Worm (Caenorhabditis elegans) whole organism, L4 larva: ENCODE data around the gene Y57G11C.41.

Experiments used
- F37D6.2 ChIP-seq: sonication (generic microtip); optimal IDR thresholded peaks from 2 replicates; lab custom pipeline; 2016; ENCODE audit warnings: mild to moderate bottlenecking, missing genetic modification characterization, missing compliant biosample characterization
- F49E8.2 ChIP-seq: sonication (generic microtip); optimal IDR thresholded peaks from 2 replicates; lab custom pipeline; 2016; ENCODE audit warnings: missing compliant biosample characterization, mild to moderate bottlenecking, missing genetic modification characterization, borderline replicate concordance
- aha-1 ChIP-seq: fragments of 150-350 bp; peaks from one replicate; lab custom pipeline; 2014; ENCODE audit warnings: missing biosample characterization, missing genetic modification characterization
- egl-27 ChIP-seq: sonication (generic microtip); optimal IDR thresholded peaks from 3 replicates; lab custom pipeline; 2017; ENCODE audit warnings: missing biosample characterization, missing genetic modification reagents, missing genetic modification characterization
- lin-38 ChIP-seq: fragments of 200-800 bp; sonication (Bioruptor generic); IDR thresholded peaks from 2 replicates; pipeline ENCODE4 v1.3.6; 2022; ENCODE audit warnings: missing genetic modification reagents, missing genetic modification characterization, missing compliant biosample characterization
- nhr-11 ChIP-seq: fragments of 150-350 bp; optimal IDR thresholded peaks from 2 replicates; lab custom pipeline; 2014; ENCODE audit warnings: missing biosample characterization, missing genetic modification characterization
- nhr-42 ChIP-seq: fragments of 200-800 bp; sonication (Bioruptor generic); IDR thresholded peaks from 2 replicates; pipeline ENCODE4 v1.3.6; 2022; ENCODE audit warnings: missing genetic modification characterization, missing compliant biosample characterization
- nhr-76 ChIP-seq: fragments of 150-350 bp; optimal IDR thresholded peaks from 2 replicates; lab custom pipeline; 2014; ENCODE audit warnings: missing biosample characterization, missing genetic modification characterization
- nhr-77 ChIP-seq: fragments of 150-350 bp; optimal IDR thresholded peaks from 2 replicates; lab custom pipeline; 2014; ENCODE audit warnings: missing biosample characterization, missing genetic modification characterization
- pha-4 ChIP-seq, 2 experiments: fragments of 150-350 bp in 1 of 2; fragments of 200-800 bp in 1 of 2; sonication (Bioruptor generic) in 1 of 2; IDR thresholded peaks in 1 of 2; optimal IDR thresholded peaks in 1 of 2; 2 replicates each; pipeline versions ENCODE4 v1.3.6 to Lab custom; 2014 to 2022; ENCODE audit warnings: missing genetic modification characterization in 2 of 2, missing genetic modification reagents in 2 of 2, missing biosample characterization in 1 of 2, missing compliant biosample characterization in 1 of 2
- snpc-1.2 ChIP-seq: fragments of 200-800 bp; sonication (Bioruptor generic); IDR thresholded peaks from 2 replicates; pipeline ENCODE4 v1.3.6; 2022; ENCODE audit warnings: missing genetic modification reagents, missing genetic modification characterization, missing compliant biosample characterization
- spr-3 ChIP-seq: fragments of 200-800 bp; sonication (Bioruptor generic); optimal IDR thresholded peaks from 2 replicates; lab custom pipeline; 2018; ENCODE audit warnings: mild to moderate bottlenecking, missing genetic modification characterization, missing compliant biosample characterization
- unc-62 ChIP-seq, 3 experiments: fragments of 150-350 bp in 1 of 3; sonication (generic microtip); optimal IDR thresholded peaks in 2 of 3; peaks in 1 of 3; 1 replicate in 1 of 3; 2 replicates in 2 of 3; lab custom pipeline; 2014 to 2017; ENCODE audit warnings: missing biosample characterization in 3 of 3, missing genetic modification characterization in 3 of 3, missing genetic modification reagents in 3 of 3, missing genotype in 1 of 3

DNA sequence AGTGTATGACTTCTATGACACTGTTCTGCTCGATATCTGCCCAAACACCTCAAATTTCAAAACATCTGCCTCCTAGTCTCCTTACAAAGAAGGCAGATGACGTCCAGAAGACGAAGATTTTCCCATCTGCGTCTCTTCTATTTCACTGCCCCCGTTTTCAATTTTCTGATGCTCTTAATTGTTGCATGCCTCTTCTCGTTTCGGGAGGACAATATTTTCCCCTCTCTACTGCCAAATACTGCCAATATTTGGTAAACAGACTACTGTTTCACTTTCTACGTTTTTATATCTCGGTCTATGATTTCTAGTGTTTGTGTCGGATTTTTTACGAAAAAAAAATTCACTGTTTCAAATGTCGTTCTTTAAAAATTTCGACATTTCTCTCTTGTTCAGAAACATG lies 44.8 kb downstream of the Y57G11C.41 start:
- TF ChIP-seq nhr-11: no peak
- TF ChIP-seq F37D6.2: no peak
- no peak for TF ChIP-seq nhr-42 (GFP tag; lab: Robert Waterston, UW)
- TF ChIP-seq unc-62 (GFP tag; optimal IDR thresholded peaks at IDR 0.05 in 1 of 2; lab: Kevin White, UChicago): peak in 1 of 2 experiments; percentile 53
- no peak for TF ChIP-seq unc-62 (tag; optimal IDR thresholded peaks at IDR 0.05; lab: Kevin White, UChicago)
- no peak for TF ChIP-seq aha-1
- TF ChIP-seq nhr-77 (tag; lab: Kevin White, UChicago): no peak
- no peak for TF ChIP-seq spr-3 (GFP tag; lab: Kevin White, UChicago)
- no peak for TF ChIP-seq snpc-1.2 (GFP tag; lab: Robert Waterston, UW)
- no peak for TF ChIP-seq F49E8.2
- no peak for TF ChIP-seq nhr-76 (tag; lab: Kevin White, UChicago)
- TF ChIP-seq egl-27 (tag; lab: Kevin White, UChicago): no peak
- TF ChIP-seq pha-4 (GFP tag; IDR thresholded peaks at IDR 0.05; lab: Robert Waterston, UW): no peak
- no peak for TF ChIP-seq pha-4 (tag; optimal IDR thresholded peaks at IDR 0.05; lab: Kevin White, UChicago)
- TF ChIP-seq lin-38 (GFP tag; lab: Robert Waterston, UW): no peak
